Worm (Caenorhabditis elegans): ENCODE results near the gene nca-2.
"Not testable (repeated sequence)": the region's sequence is repeated elsewhere in the genome, so short reads cannot be mapped to it uniquely, and the experiment has no call there.

nca-2 gene

DNA sequence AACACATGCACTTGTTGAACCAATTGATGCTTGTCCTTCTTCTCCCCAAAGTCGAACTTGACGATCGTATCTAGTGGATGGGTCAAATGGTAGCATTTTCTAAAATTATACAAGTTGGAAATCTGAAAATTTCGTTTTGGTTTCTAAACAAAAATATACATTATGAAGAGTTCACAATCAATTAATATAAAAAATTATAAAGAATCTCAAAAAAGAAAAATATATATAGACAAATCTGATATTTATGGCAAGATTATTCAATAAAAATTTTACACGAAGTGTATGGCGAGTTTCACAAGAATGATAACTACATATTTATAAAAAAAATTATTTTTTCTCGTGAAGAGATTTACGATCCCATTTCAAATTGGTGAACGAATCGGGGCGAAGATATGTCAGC, 45.1 kb upstream of the nca-2 start, which contains the start of gene ula-1:
ula-1 (minus strand) TSS at position 101 of the 400 bp plus-strand sequence.
- TF ChIP-seq mec-3 (tag; optimal IDR thresholded peaks at IDR 0.05; ENCODE audit: borderline replicate concordance) (no peak), pha-2 (tag; optimal IDR thresholded peaks at IDR 0.05) (no peak), ets-4 (tag; optimal IDR thresholded peaks at IDR 0.05) (no peak), npax-4 (tag; optimal IDR thresholded peaks at IDR 0.05) (no peak), ttx-3 (tag; optimal IDR thresholded peaks at IDR 0.05) (no peak), fkh-6 (tag; optimal IDR thresholded peaks at IDR 0.05) (no peak), tbx-2 (tag; optimal IDR thresholded peaks at IDR 0.05) (no peak), sox-2 (GFP tag; IDR thresholded peaks at IDR 0.05) (no peak), ceh-6 (GFP tag; optimal IDR thresholded peaks at IDR 0.05) (no peak), ceh-2 (tag; optimal IDR thresholded peaks at IDR 0.05) (no peak), K09A11.1 (tag; optimal IDR thresholded peaks at IDR 0.05; ENCODE audit: insufficient read depth) (no peak), ceh-24 (tag; optimal IDR thresholded peaks at IDR 0.05) (no peak)

DNA sequence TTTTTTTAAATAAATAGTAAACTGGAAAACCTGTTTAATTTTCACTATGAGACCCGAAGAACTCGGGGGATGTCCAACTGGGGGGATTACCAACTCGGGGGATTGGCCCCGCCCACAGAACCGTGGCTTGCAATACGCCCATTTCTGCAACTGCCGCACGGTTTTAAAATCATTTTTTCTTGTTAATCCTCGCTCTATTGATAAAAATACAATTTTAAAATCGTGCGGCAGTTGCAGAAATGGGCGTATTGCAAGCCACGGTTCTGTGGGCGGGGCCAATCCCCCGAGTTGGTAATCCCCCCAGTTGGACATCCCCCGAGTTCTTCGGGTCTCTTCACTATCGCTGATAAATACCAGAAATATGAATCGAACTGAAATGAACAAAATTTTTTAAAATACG, 43.4 kb upstream of the nca-2 start, which contains the start of gene mmab-1:
mmab-1 (minus strand) TSS at position 95 of the 400 bp plus-strand sequence.
- not testable (repeated sequence) for TF ChIP-seq sox-2 (GFP tag; IDR thresholded peaks at IDR 0.05); eyg-1 (tag; optimal IDR thresholded peaks at IDR 0.05); sox-4 (tag; optimal IDR thresholded peaks at IDR 0.05)

DNA sequence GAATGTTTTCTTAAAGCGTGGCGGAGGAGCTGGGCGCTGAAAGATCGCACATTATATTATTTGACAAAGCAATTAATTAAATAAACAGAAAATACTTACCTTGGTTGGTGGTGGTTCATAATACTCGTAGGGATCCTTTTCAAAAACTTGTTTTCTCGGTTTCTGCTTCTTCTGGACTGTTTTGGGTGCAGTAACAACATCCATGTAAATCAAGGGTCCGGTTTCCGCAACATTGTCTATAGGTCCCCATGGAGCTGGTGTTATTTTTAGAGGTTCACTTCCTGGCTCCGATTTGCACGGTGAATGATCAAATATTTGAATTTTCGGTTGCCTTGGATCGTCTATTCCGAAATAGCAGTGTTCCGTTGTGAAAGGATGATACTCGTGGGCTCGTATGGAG, 41.2 kb upstream of the nca-2 start:
- no peak for TF ChIP-seq hlh-8 (tag; optimal IDR thresholded peaks at IDR 0.05)
- TF ChIP-seq pag-3 (tag; optimal IDR thresholded peaks at IDR 0.05; ENCODE audit: borderline replicate concordance): no peak
- no peak for TF ChIP-seq hlh-6 (tag; optimal IDR thresholded peaks at IDR 0.05)
- no peak for TF ChIP-seq unc-55 (GFP tag; optimal IDR thresholded peaks at IDR 0.05)
- TF ChIP-seq ref-2 (tag; optimal IDR thresholded peaks at IDR 0.05): no peak
- no peak for TF ChIP-seq gmeb-2 (tag; optimal IDR thresholded peaks at IDR 0.05)

DNA sequence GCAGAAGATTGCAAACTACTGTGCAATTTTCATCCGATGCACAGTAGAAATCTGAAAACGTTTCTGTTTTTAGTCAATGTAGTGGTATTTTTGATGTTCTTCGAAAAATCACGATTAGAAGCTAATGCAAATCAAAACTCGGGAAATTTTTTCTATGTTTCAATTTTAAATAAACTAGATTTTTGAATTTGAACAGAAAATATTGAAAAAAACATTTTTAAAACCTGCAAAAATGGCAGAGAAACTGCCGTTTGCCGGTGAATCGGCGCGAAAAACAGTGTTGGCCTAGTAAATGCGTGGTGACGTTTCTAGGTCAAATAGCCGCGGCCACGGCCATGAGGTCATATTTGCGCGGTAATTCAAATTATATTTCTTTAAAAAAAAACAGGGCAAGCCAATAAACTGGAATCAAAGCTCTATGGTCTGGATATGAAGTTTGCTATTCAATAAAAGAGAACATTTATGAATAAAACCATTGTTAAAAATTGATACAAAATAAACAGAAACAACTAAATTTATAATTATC, 35.2 kb upstream of the nca-2 start, which contains the start of gene set-2:
set-2 (minus strand) TSS at position 51 of the 526 bp plus-strand sequence.
- TF ChIP-seq ceh-19 (GFP tag; optimal IDR thresholded peaks at IDR 0.05) (no peak), sox-2 (GFP tag; IDR thresholded peaks at IDR 0.05) (no peak), nhr-11 (tag; optimal IDR thresholded peaks at IDR 0.05) (no peak), lim-6 (tag; optimal IDR thresholded peaks at IDR 0.05) (peak; percentile 65), ceh-14 (tag; optimal IDR thresholded peaks at IDR 0.05) (peak; percentile 34), ref-2 (tag; optimal IDR thresholded peaks at IDR 0.05) (peak; percentile 71), elt-2 (tag; optimal IDR thresholded peaks at IDR 0.05) (peak; percentile 67), syd-9 (tag; optimal IDR thresholded peaks at IDR 0.05) (no peak), unc-42 (tag; optimal IDR thresholded peaks at IDR 0.05) (peak; percentile 24), fkh-10 (GFP tag; optimal IDR thresholded peaks at IDR 0.05) (no peak), pha-2 (tag; optimal IDR thresholded peaks at IDR 0.05) (peak; percentile 9), pax-1 (tag; optimal IDR thresholded peaks at IDR 0.05) (no peak), tbx-7 (tag; optimal IDR thresholded peaks at IDR 0.05) (peak; percentile 87), rnt-1 (tag; optimal IDR thresholded peaks at IDR 0.05) (peak; percentile 55), T23F11.4 (GFP tag; optimal IDR thresholded peaks at IDR 0.05) (no peak), sdc-2 (tag; optimal IDR thresholded peaks at IDR 0.05) (peak; percentile 51), fkh-6 (tag; optimal IDR thresholded peaks at IDR 0.05) (peak; percentile 18), ceh-2 (tag; optimal IDR thresholded peaks at IDR 0.05) (peak; percentile 92), eyg-1 (tag; optimal IDR thresholded peaks at IDR 0.05) (peak; percentile 44), ceh-31 (tag; optimal IDR thresholded peaks at IDR 0.05) (peak; percentile 93), pha-4 (tag; optimal IDR thresholded peaks at IDR 0.05) (no peak), C08G9.2 (tag; optimal IDR thresholded peaks at IDR 0.05) (peak; percentile 91), ahr-1 (tag; optimal IDR thresholded peaks at IDR 0.05) (peak; percentile 34), ceh-34 (tag; optimal IDR thresholded peaks at IDR 0.05) (peak; percentile 34), ceh-22 (tag; optimal IDR thresholded peaks at IDR 0.05) (no peak), tbx-2 (tag; optimal IDR thresholded peaks at IDR 0.05) (peak; percentile 93), ttx-3 (tag; optimal IDR thresholded peaks at IDR 0.05) (peak; percentile 35), mec-3 (tag; optimal IDR thresholded peaks at IDR 0.05; ENCODE audit: borderline replicate concordance) (peak; percentile 74), K02D7.2 (tag; optimal IDR thresholded peaks at IDR 0.05) (no peak), npax-4 (tag; optimal IDR thresholded peaks at IDR 0.05) (no peak), nfya-1 (tag; optimal IDR thresholded peaks at IDR 0.05) (peak; percentile 32), zip-5 (tag; optimal IDR thresholded peaks at IDR 0.05) (peak; percentile 67), F13H6.1 (tag; optimal IDR thresholded peaks at IDR 0.05) (peak; percentile 33), ets-4 (tag; optimal IDR thresholded peaks at IDR 0.05) (peak; percentile 91), hlh-8 (tag; optimal IDR thresholded peaks at IDR 0.05) (peak; percentile 60), fax-1 (tag; optimal IDR thresholded peaks at IDR 0.05) (peak; percentile 62), ceh-9 (tag; optimal IDR thresholded peaks at IDR 0.05) (no peak)

All from whole organism, late embryonic.